Worm (Caenorhabditis elegans) whole organism, L1 larva: Measurements from ENCODE around the gene bud-13.

Source experiments
- ama-1 ChIP-seq: fragments of 150-350 bp; optimal IDR thresholded peaks from 2 replicates; lab custom pipeline; 2014
- lsy-2 ChIP-seq, 2 experiments: fragments of 150-350 bp; optimal IDR thresholded peaks; 2 replicates each; lab custom pipeline; 2014; ENCODE audit warnings: missing biosample characterization in 2 of 2, missing genetic modification characterization in 2 of 2
- mep-1 ChIP-seq: fragments of 150-350 bp; optimal IDR thresholded peaks from 2 replicates; lab custom pipeline; 2014; ENCODE audit warnings: missing biosample characterization, missing genetic modification characterization
- pag-3 ChIP-seq: sonication (generic microtip); optimal IDR thresholded peaks from 2 replicates; lab custom pipeline; 2017; ENCODE audit warnings: missing genetic modification characterization, mild to moderate bottlenecking, missing compliant biosample characterization, antibody characterized with exemption, borderline replicate concordance; ENCODE audit not compliant: insufficient read depth

ce11 chrIII:8996686-8997085 lies 29.2 kb upstream of the bud-13 start, which contains the start of gene skat-1:
- TF ChIP-seq lsy-2 (tag; optimal IDR thresholded peaks at IDR 0.05; lab: Kevin White, UChicago) (no peak), mep-1 (tag; lab: Kevin White, UChicago) (no peak), ama-1 (lab: Kevin White, UChicago) (no peak), pag-3 (tag; lab: Kevin White, UChicago) (no peak)
